Worm (Caenorhabditis elegans): ENCODE data around the gene srh-187.

srh-187 gene

ce11 chrV:7339831-7340230 is at the start of gene srh-187:
Gene srh-187 (minus strand): TSS chrV:7339931.
- no peak for TF ChIP-seq dao-5 (tag; optimal IDR thresholded peaks at IDR 0.05)
- no peak for TF ChIP-seq him-1 (tag; optimal IDR thresholded peaks at IDR 0.05)
- TF ChIP-seq W03F9.2 (tag; optimal IDR thresholded peaks at IDR 0.05) = no peak

DNA sequence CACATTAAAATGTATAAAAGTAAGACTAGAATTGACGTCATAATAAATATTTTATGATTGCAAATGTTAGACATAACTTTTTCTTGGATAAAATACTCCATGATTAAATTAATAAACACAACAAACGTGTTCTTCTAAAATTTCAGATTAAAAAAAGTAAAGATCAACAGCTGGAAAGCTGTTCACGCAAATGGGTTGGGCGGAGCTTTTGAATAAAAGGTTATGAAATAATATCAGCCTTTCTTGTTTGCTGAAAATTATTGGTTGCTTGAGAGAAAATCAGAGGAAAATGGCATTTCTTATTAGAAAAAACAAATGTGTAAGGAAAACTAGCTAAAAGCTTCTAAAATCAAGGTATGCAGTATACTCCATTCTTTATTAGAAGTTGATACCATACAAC is 48.0 kb upstream of the srh-187 start, which contains the start of gene C02H6.3:
TSS of gene C02H6.3 (minus strand) at position 101 of the 400 bp plus-strand sequence.
- TF ChIP-seq him-1 (tag; optimal IDR thresholded peaks at IDR 0.05) (no peak), dao-5 (tag; optimal IDR thresholded peaks at IDR 0.05) (no peak), W03F9.2 (tag; optimal IDR thresholded peaks at IDR 0.05) (no peak)

DNA sequence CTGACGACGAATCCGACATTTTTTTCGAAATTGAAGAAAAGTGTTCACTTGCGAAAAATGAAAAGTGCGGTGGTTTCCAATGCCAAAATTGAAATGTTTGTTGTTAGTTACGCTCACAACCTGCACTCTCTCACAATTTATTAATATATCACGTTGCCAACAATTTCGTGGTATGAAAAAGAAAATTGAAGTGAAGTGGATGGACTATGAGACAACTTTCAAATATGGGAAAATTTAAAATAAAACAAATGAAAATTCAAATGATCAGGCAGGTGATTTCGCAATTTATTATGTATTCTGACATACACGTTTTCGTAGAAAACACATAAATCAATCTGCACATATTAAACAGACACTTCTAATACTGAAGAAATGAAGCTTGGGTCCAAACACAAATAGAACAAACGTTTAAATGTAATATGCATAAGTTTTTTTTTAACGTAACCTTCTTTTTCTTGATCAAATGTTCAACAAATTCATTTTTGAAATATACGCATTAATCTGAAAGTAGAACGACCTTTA is 46.4 kb upstream of the srh-187 start, which contains the start of gene srp-6:
TSS of gene srp-6 (minus strand) at position 51 of the 522 bp plus-strand sequence.
- TF ChIP-seq W03F9.2 (tag; optimal IDR thresholded peaks at IDR 0.05) (no peak), dao-5 (tag; optimal IDR thresholded peaks at IDR 0.05) (no peak), him-1 (tag; optimal IDR thresholded peaks at IDR 0.05) (no peak)

DNA sequence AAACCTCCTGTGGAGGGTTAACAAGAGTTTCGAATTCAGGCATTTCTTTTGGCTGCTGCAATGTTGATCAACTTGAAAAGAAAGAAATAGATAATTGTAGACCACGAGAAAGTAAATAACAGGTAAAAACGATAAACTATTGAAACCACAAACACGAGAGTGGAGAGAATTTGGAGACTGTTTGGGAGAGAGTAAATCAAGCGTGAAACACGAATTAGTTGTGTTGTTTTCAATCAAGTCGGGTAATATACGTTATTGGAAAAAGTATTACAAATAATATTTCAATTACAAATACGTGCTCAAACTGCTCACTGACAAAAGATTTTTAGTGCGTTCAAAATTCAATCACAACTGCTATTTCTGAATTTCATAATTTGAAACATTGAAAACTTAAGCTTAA is 41.3 kb upstream of the srh-187 start, which contains the start of gene C03G6.17:
TSS of gene C03G6.17 (minus strand) at position 101 of the 400 bp plus-strand sequence.
- TF ChIP-seq him-1 (tag; optimal IDR thresholded peaks at IDR 0.05) = no peak
- no peak for TF ChIP-seq dao-5 (tag; optimal IDR thresholded peaks at IDR 0.05)
- TF ChIP-seq W03F9.2 (tag; optimal IDR thresholded peaks at IDR 0.05) = no peak

ce11 chrV:7379384-7379783 is 39.7 kb upstream of the srh-187 start, which contains the start of gene srsx-24:
Gene srsx-24 (minus strand): TSS chrV:7379484.
- TF ChIP-seq him-1 (tag; optimal IDR thresholded peaks at IDR 0.05) = no peak
- TF ChIP-seq W03F9.2 (tag; optimal IDR thresholded peaks at IDR 0.05) = no peak
- TF ChIP-seq dao-5 (tag; optimal IDR thresholded peaks at IDR 0.05) = no peak

DNA sequence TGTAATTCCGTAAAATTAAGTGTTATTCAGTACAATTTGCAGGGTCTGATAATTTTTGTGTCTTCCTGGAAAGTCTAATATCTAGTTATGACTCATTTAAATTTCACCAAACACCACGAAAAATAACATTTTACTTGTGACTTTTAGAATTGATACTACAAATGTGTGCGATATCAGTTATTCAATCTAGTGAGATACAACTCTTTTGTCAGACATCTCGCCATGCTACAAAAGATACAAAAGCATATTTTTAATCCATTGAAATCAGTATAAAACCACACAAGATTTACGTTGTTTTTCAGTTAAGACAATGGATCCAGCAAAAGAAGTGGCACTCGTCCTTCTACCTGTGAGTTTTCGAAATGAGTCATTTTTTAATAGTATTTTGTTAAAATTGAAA is 34.4 kb upstream of the srh-187 start, which contains the start of gene srx-56:
TSS of gene srx-56 (plus strand) at position 301 of the 400 bp plus-strand sequence.
- no peak for TF ChIP-seq W03F9.2 (tag; optimal IDR thresholded peaks at IDR 0.05)
- no peak for TF ChIP-seq dao-5 (tag; optimal IDR thresholded peaks at IDR 0.05)
- TF ChIP-seq him-1 (tag; optimal IDR thresholded peaks at IDR 0.05) = no peak

DNA sequence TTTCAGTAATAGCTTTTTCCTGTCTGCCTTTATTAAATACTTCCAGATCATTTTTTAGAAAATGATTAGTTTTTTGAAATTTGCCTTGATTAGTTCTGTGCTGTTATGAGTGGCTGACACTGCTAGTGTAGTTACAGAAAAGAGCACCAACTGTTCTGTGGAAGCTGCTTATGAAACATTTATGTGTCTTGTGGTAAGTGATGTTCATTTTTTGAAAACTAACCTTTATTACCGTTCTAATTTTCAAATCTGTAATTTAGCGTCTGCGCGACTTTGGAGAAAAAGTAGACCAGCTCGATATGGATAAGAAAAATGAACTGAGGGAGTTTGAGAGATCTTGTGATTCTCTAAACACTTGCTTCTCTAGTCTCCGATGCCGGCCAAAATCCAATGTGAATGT is 29.8 kb upstream of the srh-187 start, which contains the start of gene srj-14:
TSS of gene srj-14 (plus strand) at position 131 of the 400 bp plus-strand sequence.
- TF ChIP-seq W03F9.2 (tag; optimal IDR thresholded peaks at IDR 0.05) (no peak), him-1 (tag; optimal IDR thresholded peaks at IDR 0.05) (no peak), dao-5 (tag; optimal IDR thresholded peaks at IDR 0.05) (no peak)

DNA sequence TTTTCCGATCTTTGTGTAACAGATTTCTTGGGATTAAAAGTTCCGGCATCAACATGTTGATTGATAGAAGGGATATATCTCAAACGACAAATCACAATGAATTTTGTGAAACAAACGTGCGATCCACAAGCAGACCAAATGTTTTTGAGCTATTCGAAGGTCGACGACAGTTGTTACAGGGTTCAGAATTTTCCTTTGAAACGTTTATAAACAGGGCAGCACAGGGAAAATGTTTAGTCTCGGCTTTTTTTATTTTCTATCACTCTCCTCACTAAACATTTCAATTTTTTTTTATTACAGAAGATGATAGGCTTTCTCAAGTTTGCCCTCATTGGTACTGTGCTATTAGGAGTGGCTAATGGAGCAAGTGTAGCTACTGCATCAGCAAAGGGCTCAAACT is 25.2 kb upstream of the srh-187 start, which contains the start of gene exc-13:
TSS of gene exc-13 (plus strand) at position 301 of the 400 bp plus-strand sequence.
- TF ChIP-seq dao-5 (tag; optimal IDR thresholded peaks at IDR 0.05) (no peak), W03F9.2 (tag; optimal IDR thresholded peaks at IDR 0.05) (no peak), him-1 (tag; optimal IDR thresholded peaks at IDR 0.05) (no peak)

DNA sequence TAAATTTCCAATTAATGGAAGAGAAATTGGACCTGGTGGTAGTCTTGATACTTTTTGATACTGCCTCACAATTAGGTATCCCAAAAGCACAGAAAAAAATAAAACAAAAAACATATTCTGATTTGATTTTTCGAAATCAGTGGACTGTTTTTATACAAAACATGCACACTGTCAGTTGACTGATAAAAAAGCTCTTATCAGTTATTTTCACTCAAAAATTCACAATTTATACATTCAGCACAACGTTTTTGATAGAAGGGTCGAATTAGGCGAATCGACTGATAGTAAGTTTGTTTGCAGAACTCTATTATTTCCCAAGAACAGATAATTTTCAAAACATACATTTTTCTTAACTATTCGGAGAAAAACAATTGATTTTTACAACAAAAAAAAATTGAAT is 24.3 kb upstream of the srh-187 start, which contains the start of gene cyp-35A2:
TSS of gene cyp-35A2 (minus strand) at position 124 of the 400 bp plus-strand sequence.
- no peak for TF ChIP-seq dao-5 (tag; optimal IDR thresholded peaks at IDR 0.05)
- no peak for TF ChIP-seq him-1 (tag; optimal IDR thresholded peaks at IDR 0.05)
- TF ChIP-seq W03F9.2 (tag; optimal IDR thresholded peaks at IDR 0.05) = no peak

DNA sequence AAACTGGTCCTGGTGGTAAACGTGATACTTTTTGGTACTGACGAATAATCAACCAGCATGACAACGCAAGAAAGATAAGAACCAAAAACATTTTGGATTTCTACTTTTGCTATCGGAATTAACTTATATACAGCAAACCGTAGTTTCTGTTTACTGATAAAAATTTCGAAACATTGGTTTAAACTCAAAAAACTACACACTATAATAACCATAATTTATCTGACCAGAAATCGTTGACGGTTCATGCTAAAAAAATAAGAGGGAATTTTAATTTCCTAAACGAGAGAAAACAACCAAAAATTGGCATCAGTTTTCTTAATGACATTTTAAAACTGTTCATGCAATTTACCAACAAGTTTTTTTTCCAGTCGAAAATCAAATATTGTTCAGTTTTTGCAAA is 21.9 kb upstream of the srh-187 start, which contains the start of gene cyp-35A1:
TSS of gene cyp-35A1 (minus strand) at position 101 of the 400 bp plus-strand sequence.
- no peak for TF ChIP-seq him-1 (tag; optimal IDR thresholded peaks at IDR 0.05)
- TF ChIP-seq W03F9.2 (tag; optimal IDR thresholded peaks at IDR 0.05) = no peak
- no peak for TF ChIP-seq dao-5 (tag; optimal IDR thresholded peaks at IDR 0.05)

DNA sequence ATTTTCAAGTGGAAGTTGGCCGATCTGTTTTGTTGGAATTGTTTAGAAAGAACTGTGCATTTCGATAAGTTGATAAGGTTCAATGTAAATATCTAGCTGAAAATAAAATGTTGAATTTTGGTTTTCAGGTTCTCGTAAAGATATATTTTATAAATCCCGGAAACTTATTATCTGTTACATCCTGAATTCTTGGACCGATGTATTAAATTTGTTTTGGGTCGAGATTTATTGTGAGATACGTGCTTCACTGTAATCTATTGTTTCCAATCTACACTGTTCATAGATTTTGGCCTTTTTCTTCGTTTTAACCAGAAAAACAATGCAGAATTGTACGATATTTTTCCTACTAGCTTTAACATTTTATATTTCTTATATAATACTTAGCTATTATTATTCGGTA is 17.4 kb upstream of the srh-187 start, which contains the start of gene C03G6.6:
TSS of gene C03G6.6 (plus strand) at position 301 of the 400 bp plus-strand sequence.
- TF ChIP-seq dao-5 (tag; optimal IDR thresholded peaks at IDR 0.05) = no peak
- no peak for TF ChIP-seq W03F9.2 (tag; optimal IDR thresholded peaks at IDR 0.05)
- TF ChIP-seq him-1 (tag; optimal IDR thresholded peaks at IDR 0.05) = no peak

- TF ChIP-seq dao-5 (tag; optimal IDR thresholded peaks at IDR 0.05) (no peak), him-1 (tag; optimal IDR thresholded peaks at IDR 0.05) (no peak), W03F9.2 (tag; optimal IDR thresholded peaks at IDR 0.05) (no peak)
Measured at ce11 chrV:7356684-7357083, 17.0 kb upstream of the srh-187 start, which contains the start of gene C03G6.21. Gene C03G6.21 (minus strand): TSS chrV:7356784.

ce11 chrV:7355464-7355863 is 15.7 kb upstream of the srh-187 start, which contains the start of gene tag-293:
Gene tag-293 (minus strand): TSS chrV:7355564.
- TF ChIP-seq him-1 (tag; optimal IDR thresholded peaks at IDR 0.05) (no peak), W03F9.2 (tag; optimal IDR thresholded peaks at IDR 0.05) (no peak), dao-5 (tag; optimal IDR thresholded peaks at IDR 0.05) (no peak)

ce11 chrV:7353602-7354001 is 13.9 kb upstream of the srh-187 start:
- no peak for TF ChIP-seq W03F9.2 (tag; optimal IDR thresholded peaks at IDR 0.05)
- TF ChIP-seq dao-5 (tag; optimal IDR thresholded peaks at IDR 0.05) = no peak
